Worm (Caenorhabditis elegans): Measurements from ENCODE around the gene sre-26.

DNA sequence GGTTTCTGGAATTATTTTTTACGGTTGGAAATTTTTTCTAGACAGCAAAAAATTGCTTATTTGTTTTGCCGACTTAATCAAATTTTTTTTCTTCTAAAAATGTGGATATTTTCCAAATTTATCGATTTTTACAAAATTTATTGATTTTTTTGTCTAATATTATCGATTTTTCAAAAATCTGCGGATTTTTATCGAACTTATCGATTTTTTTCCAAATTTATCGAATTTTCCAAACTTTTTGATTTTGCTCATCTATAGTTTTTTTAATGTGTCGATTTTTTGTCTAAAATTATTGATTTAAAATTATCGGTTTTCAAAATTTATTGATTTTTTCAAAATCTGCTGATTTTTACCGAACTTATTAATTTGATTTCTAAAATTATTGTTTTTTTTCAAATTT is 26.2 kb downstream of the sre-26 start:
- TF ChIP-seq T22C8.4 (GFP tag; IDR thresholded peaks at IDR 0.05) (peak; percentile 72; the same call in 1 of the 2 replicates), flt-1 (GFP tag; IDR thresholded peaks at IDR 0.05) (no peak), cog-1 (tag; optimal IDR thresholded peaks at IDR 0.05) (no peak)
